Worm (Caenorhabditis elegans) whole organism, L1 larva: ENCODE measurements around the gene enpl-1.

Experiments
- hlh-17 ChIP-seq: fragments of 200-800 bp; sonication (Bioruptor generic); optimal IDR thresholded peaks from 2 replicates; lab custom pipeline; 2018; ENCODE audit warnings: missing genetic modification characterization, mild to moderate bottlenecking, missing compliant biosample characterization, moderate library complexity, borderline replicate concordance
- sox-4 ChIP-seq: sonication (generic microtip); optimal IDR thresholded peaks from 2 replicates; lab custom pipeline; 2016; ENCODE audit warnings: missing genetic modification characterization, missing compliant biosample characterization
- xbp-1 ChIP-seq: sonication (generic microtip); optimal IDR thresholded peaks from 2 replicates; lab custom pipeline; 2016; ENCODE audit warnings: missing genetic modification characterization, missing compliant biosample characterization

DNA sequence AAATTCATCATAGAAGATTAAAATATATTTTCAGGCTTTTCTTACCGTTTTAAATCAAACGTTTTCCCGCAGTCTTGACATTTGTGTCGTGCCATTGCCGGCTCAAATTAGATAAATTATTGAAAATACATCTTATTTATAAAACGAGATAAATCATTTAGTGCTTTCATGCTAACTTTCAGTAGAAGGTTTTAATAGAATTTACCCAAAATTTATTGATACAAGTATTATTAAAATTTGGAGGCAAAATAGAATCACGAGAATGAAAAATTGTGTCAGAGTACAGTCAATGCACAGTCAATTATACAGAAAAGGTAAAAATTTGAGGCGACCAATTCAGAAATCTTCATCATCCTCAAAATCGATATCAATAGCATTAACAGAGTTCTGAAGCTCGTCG, 40.6 kb upstream of the enpl-1 start, which contains the start of gene Y5F2A.4:
- no peak for TF ChIP-seq hlh-17
- no peak for TF ChIP-seq sox-4 (tag; lab: Kevin White, UChicago)
- TF ChIP-seq xbp-1: no peak
